Fruit fly (Drosophila melanogaster): Measurements from ENCODE around the gene pon.

Gene pon

DNA sequence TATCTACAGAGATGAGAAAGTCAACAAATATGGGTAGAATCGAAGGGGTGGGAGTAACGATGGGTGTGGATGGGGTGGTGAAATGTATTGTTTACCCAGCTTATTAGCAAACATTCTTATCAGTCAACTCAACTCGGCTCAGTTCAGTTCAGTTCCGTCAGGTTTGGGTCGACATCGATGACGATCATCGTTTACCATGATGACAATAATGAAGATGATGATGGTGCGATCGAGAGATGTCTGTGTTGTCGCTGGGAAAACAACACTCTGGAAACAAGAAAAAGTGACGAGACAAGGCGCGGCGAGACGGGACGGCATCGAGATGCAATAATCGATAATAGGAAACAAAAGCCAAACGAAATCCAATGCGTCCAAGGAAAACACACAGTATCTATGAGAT is 26.4 kb upstream of the pon start (continued):
- TF ChIP-seq CG17802 (tag; optimal IDR thresholded peaks at IDR 0.05) (no peak), crol (GFP tag; IDR thresholded peaks at IDR 0.05) (no peak), btn (GFP tag; optimal IDR thresholded peaks at IDR 0.05) (no peak), CG6765 (GFP tag; optimal IDR thresholded peaks at IDR 0.05) (no peak), CG10209 (GFP tag; optimal IDR thresholded peaks at IDR 0.05) (peak; percentile 14), ATbp (GFP tag; optimal IDR thresholded peaks at IDR 0.05) (peak; percentile 63), jumu (GFP tag; optimal IDR thresholded peaks at IDR 0.05) (no peak), Hsf (GFP tag; optimal IDR thresholded peaks at IDR 0.05) (no peak), Hand (GFP tag; optimal IDR thresholded peaks at IDR 0.05) (no peak), nerfin-2 (GFP tag; IDR thresholded peaks at IDR 0.05; ENCODE audit: partially characterized antibody) (no peak), CG1603 (tag; optimal IDR thresholded peaks at IDR 0.05) (peak; percentile 61), CG3163 (GFP tag; optimal IDR thresholded peaks at IDR 0.05) (no peak), ap (GFP tag; IDR thresholded peaks at IDR 0.05) (no peak), ato (GFP tag; IDR thresholded peaks at IDR 0.05; ENCODE audit: partially characterized antibody) (no peak), CG2129 (GFP tag; IDR thresholded peaks at IDR 0.05; ENCODE audit: partially characterized antibody) (no peak), vnd (GFP tag; IDR thresholded peaks at IDR 0.05; ENCODE audit: partially characterized antibody) (no peak), Ets97D (GFP tag; optimal IDR thresholded peaks at IDR 0.05) (no peak), ab (GFP tag; optimal IDR thresholded peaks at IDR 0.05) (no peak), CG18262 (tag; optimal IDR thresholded peaks at IDR 0.05) (peak; percentile 21), CG13775 (GFP tag; optimal IDR thresholded peaks at IDR 0.05) (no peak), HHEX (GFP tag; optimal IDR thresholded peaks at IDR 0.05) (peak; percentile 0), CG12104 (GFP tag; optimal IDR thresholded peaks at IDR 0.05) (no peak), z (GFP tag; IDR thresholded peaks at IDR 0.05) (no peak), cwo (GFP tag; optimal IDR thresholded peaks at IDR 0.05) (no peak), TFAM (GFP tag; optimal IDR thresholded peaks at IDR 0.05) (no peak), CG5180 (GFP tag; optimal IDR thresholded peaks at IDR 0.05) (no peak), CG2875 (GFP tag; optimal IDR thresholded peaks at IDR 0.05) (peak; percentile 29), vvl (GFP tag; IDR thresholded peaks at IDR 0.05) (0 out of 2 replicates have a peak, but pooled peaks have one; percentile 9), zfh2 (GFP tag; optimal IDR thresholded peaks at IDR 0.05) (no peak), kni (GFP tag; optimal IDR thresholded peaks at IDR 0.05) (peak; percentile 65), Bteb2 (GFP tag; optimal IDR thresholded peaks at IDR 0.05) (no peak), onecut (GFP tag; IDR thresholded peaks at IDR 0.05) (0 out of 2 replicates have a peak, but pooled peaks have one; percentile 12), sc (optimal IDR thresholded peaks at IDR 0.05) (no peak), sc (GFP tag; optimal IDR thresholded peaks at IDR 0.05) (peak; percentile 57), Asciz (GFP tag; optimal IDR thresholded peaks at IDR 0.05) (peak; percentile 32), so (GFP tag; IDR thresholded peaks at IDR 0.05) (0 out of 3 replicates have a peak, but pooled peaks have one; percentile 19), lola (GFP tag; optimal IDR thresholded peaks at IDR 0.05) (peak in 1 of 3 experiments; percentile 46), CG14965 (GFP tag; optimal IDR thresholded peaks at IDR 0.05; ENCODE audit: borderline replicate concordance) (no peak), inv (GFP tag; IDR thresholded peaks at IDR 0.05; ENCODE audit: partially characterized antibody) (no peak), gcm2 (GFP tag; optimal IDR thresholded peaks at IDR 0.05) (no peak), CG11085 (GFP tag; IDR thresholded peaks at IDR 0.05) (no peak), CG1024 (GFP tag; IDR thresholded peaks at IDR 0.05) (no peak), Fer1 (GFP tag; optimal IDR thresholded peaks at IDR 0.05) (no peak), disco-r (GFP tag; optimal IDR thresholded peaks at IDR 0.05) (no peak), Elba2 (GFP tag; optimal IDR thresholded peaks at IDR 0.05) (no peak), CG17612 (GFP tag; IDR thresholded peaks at IDR 0.05) (no peak), Hr78 (GFP tag; optimal IDR thresholded peaks at IDR 0.05) (no peak), CG6813 (GFP tag; optimal IDR thresholded peaks at IDR 0.05) (peak; percentile 56), CG11504 (tag; optimal IDR thresholded peaks at IDR 0.05) (peak; percentile 6), sens-2 (GFP tag; IDR thresholded peaks at IDR 0.05) (no peak)

All from whole organism, embryonic.